Fruit fly (Drosophila melanogaster) whole organism, adult: ENCODE data around the gene Pif1.

ENCODE experiments used
- CG12768 ChIP-seq: fragments of 200-800 bp; sonication (Bioruptor generic); optimal IDR thresholded peaks from 2 replicates; lab custom pipeline; 2017; ENCODE audit warnings: missing biosample characterization, missing genetic modification characterization, mild to moderate bottlenecking, moderate library complexity, missing genetic modification reagents
- CG7045 ChIP-seq: fragments of 200-800 bp; sonication (Bioruptor generic); optimal IDR thresholded peaks from 2 replicates; lab custom pipeline; 2017; ENCODE audit warnings: missing biosample characterization, mild to moderate bottlenecking, missing genetic modification characterization
- Mnt ChIP-seq: fragments of 200-800 bp; sonication (Bioruptor generic); optimal IDR thresholded peaks from 2 replicates; lab custom pipeline; 2016; ENCODE audit warnings: missing biosample characterization, mild to moderate bottlenecking, missing genetic modification characterization
- kay ChIP-seq: fragments of 200-800 bp; sonication (Bioruptor generic); peaks from one replicate; lab custom pipeline; 2016; ENCODE audit warnings: missing biosample characterization, missing genetic modification characterization, borderline replicate concordance
- ovo ChIP-seq: fragments of 200-800 bp; sonication (Bioruptor generic); optimal IDR thresholded peaks from 2 replicates; lab custom pipeline; 2016; ENCODE audit warnings: missing biosample characterization, missing genetic modification characterization

DNA sequence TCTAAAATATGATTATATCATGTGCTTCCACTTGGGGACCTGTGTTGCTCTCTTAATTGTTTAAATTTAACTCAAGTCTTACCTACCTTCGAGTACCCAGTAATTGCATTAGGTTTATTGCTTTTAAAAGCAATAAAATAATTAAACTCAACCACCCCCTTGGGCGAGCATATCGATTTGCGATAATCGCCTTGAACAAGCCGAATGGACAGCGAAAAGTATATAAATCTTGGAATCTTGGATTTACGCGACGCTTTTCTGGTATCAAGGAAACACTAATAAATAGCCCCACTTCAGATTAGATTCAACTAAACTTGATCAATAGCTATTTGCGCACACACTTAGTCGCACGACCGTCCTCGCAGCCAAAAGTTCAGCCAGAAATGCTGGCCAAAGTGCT lies 24.1 kb downstream of the Pif1 start, which contains the start of gene CG2772:
- TF ChIP-seq Mnt, result no peak
- TF ChIP-seq CG7045, result no peak
- no peak for TF ChIP-seq CG12768 (GFP tag; lab: Kevin White, UChicago)
- TF ChIP-seq kay (GFP tag; lab: Kevin White, UChicago), result peak; percentile 11
- TF ChIP-seq ovo (GFP tag; lab: Kevin White, UChicago), result no peak
